Fruit fly (Drosophila melanogaster) whole organism, embryonic: ENCODE measurements around the gene CG42759.

ENCODE experiments used
- CG10462 ChIP-seq: fragments of 200-800 bp; sonication (Bioruptor generic); optimal IDR thresholded peaks from 2 replicates; lab custom pipeline; 2016; ENCODE audit warnings: missing biosample characterization, missing genetic modification characterization
- CG11504 ChIP-seq: fragments of 200-800 bp; sonication (Bioruptor generic); optimal IDR thresholded peaks from 3 replicates; lab custom pipeline; 2019; ENCODE audit warnings: missing biosample characterization, mild to moderate bottlenecking, missing genetic modification characterization, moderate library complexity
- CG12155 ChIP-seq: fragments of 200-800 bp; sonication (Bioruptor generic); optimal IDR thresholded peaks from 3 replicates; lab custom pipeline; 2016; ENCODE audit warnings: missing biosample characterization, missing genetic modification characterization
- CG12219 ChIP-seq: fragments of 200-800 bp; sonication (Bioruptor generic); optimal IDR thresholded peaks from 3 replicates; lab custom pipeline; 2018; ENCODE audit warnings: missing biosample characterization, mild to moderate bottlenecking, missing genetic modification characterization
- CG1233 ChIP-seq: fragments of 200-800 bp; sonication (Bioruptor generic); optimal IDR thresholded peaks from 4 replicates; lab custom pipeline; 2018; ENCODE audit warnings: missing biosample characterization, mild to moderate bottlenecking, missing genetic modification characterization
- CG12391 ChIP-seq: fragments of 200-800 bp; sonication (Bioruptor generic); optimal IDR thresholded peaks from 3 replicates; lab custom pipeline; 2018; ENCODE audit warnings: missing biosample characterization, mild to moderate bottlenecking, missing genetic modification characterization, moderate library complexity
- CG13123 ChIP-seq: fragments of 200-800 bp; sonication (Bioruptor generic); optimal IDR thresholded peaks from 2 replicates; lab custom pipeline; 2016; ENCODE audit warnings: missing biosample characterization, missing genetic modification characterization
- CG13296 ChIP-seq: fragments of 200-800 bp; sonication (Bioruptor generic); optimal IDR thresholded peaks from 3 replicates; lab custom pipeline; 2018; ENCODE audit warnings: missing biosample characterization, mild to moderate bottlenecking, missing genetic modification characterization
- CG14710 ChIP-seq: fragments of 200-800 bp; sonication (Bioruptor generic); optimal IDR thresholded peaks from 3 replicates; lab custom pipeline; 2019; ENCODE audit warnings: missing biosample characterization, mild to moderate bottlenecking, missing genetic modification characterization, moderate library complexity
- CG17361 ChIP-seq: fragments of 200-800 bp; sonication (Bioruptor generic); IDR thresholded peaks from 3 replicates; pipeline ENCODE4 v1.3.6; 2022; ENCODE audit warnings: missing biosample characterization, missing genetic modification characterization
- CG17612 ChIP-seq: fragments of 200-800 bp; sonication (Bioruptor generic); IDR thresholded peaks from 2 replicates; pipeline ENCODE4 v1.3.6; 2022; ENCODE audit warnings: missing biosample characterization, missing genetic modification characterization
- CG17802 ChIP-seq: fragments of 200-800 bp; sonication (Bioruptor generic); optimal IDR thresholded peaks from 2 replicates; lab custom pipeline; 2018; ENCODE audit warnings: missing biosample characterization, mild to moderate bottlenecking, missing genetic modification characterization, moderate library complexity
- CG17912 ChIP-seq: fragments of 200-800 bp; sonication (Bioruptor generic); optimal IDR thresholded peaks from 2 replicates; lab custom pipeline; 2018; ENCODE audit warnings: missing biosample characterization, mild to moderate bottlenecking, missing genetic modification characterization
- CG2120 ChIP-seq: fragments of 200-800 bp; sonication (Bioruptor generic); optimal IDR thresholded peaks from 3 replicates; lab custom pipeline; 2016; ENCODE audit warnings: missing biosample characterization, missing genetic modification characterization
- CG2712 ChIP-seq: fragments of 200-800 bp; optimal IDR thresholded peaks from 3 replicates; lab custom pipeline; 2019; ENCODE audit warnings: missing biosample characterization, mild to moderate bottlenecking, missing genetic modification characterization, moderate library complexity
- CG30403 ChIP-seq: fragments of 200-800 bp; sonication (Bioruptor generic); optimal IDR thresholded peaks from 3 replicates; lab custom pipeline; 2016; ENCODE audit warnings: missing biosample characterization, missing genetic modification characterization
- CG4617 ChIP-seq: fragments of 200-800 bp; sonication (Bioruptor generic); optimal IDR thresholded peaks from 3 replicates; lab custom pipeline; 2016; ENCODE audit warnings: missing biosample characterization, missing genetic modification characterization, borderline replicate concordance
- CG6813 ChIP-seq: fragments of 200-800 bp; sonication (Bioruptor generic); optimal IDR thresholded peaks from 2 replicates; lab custom pipeline; 2017; ENCODE audit warnings: missing biosample characterization, missing genetic modification characterization, mild to moderate bottlenecking, moderate library complexity, missing genetic modification reagents
- CkIIα-i1 ChIP-seq: fragments of 200-800 bp; sonication (Bioruptor generic); IDR thresholded peaks from 2 replicates; pipeline ENCODE4 v1.3.6; 2022; ENCODE audit warnings: missing biosample characterization, missing genetic modification characterization
- Ets97D ChIP-seq: fragments of 200-800 bp; sonication (Bioruptor generic); optimal IDR thresholded peaks from 3 replicates; lab custom pipeline; 2016; ENCODE audit warnings: missing biosample characterization, missing genetic modification characterization
- Hr51 ChIP-seq, 2 experiments: fragments of 200-800 bp; sonication (Bioruptor generic); optimal IDR thresholded peaks; 2 replicates in 1 of 2; 3 replicates in 1 of 2; lab custom pipeline; 2016 to 2018; ENCODE audit warnings: missing biosample characterization in 2 of 2, missing genetic modification characterization in 2 of 2, mild to moderate bottlenecking in 1 of 2, moderate library complexity in 1 of 2
- Meics ChIP-seq: fragments of 200-800 bp; sonication (Bioruptor generic); optimal IDR thresholded peaks from 2 replicates; lab custom pipeline; 2017; ENCODE audit warnings: missing biosample characterization, mild to moderate bottlenecking, missing genetic modification characterization
- Neu2 ChIP-seq: fragments of 200-800 bp; sonication (Bioruptor generic); optimal IDR thresholded peaks from 3 replicates; lab custom pipeline; 2016; ENCODE audit warnings: missing biosample characterization, missing genetic modification characterization, borderline replicate concordance
- NfI ChIP-seq: fragments of 200-800 bp; sonication (Bioruptor generic); optimal IDR thresholded peaks from 3 replicates; lab custom pipeline; 2018; ENCODE audit warnings: missing biosample characterization, mild to moderate bottlenecking, missing genetic modification characterization, moderate library complexity
- Poxn ChIP-seq: fragments of 200-800 bp; sonication (Bioruptor generic); IDR thresholded peaks from 2 replicates; pipeline ENCODE4 v1.3.6; 2022; ENCODE audit warnings: missing biosample characterization, missing genetic modification characterization
- Sox100B ChIP-seq: fragments of 200-800 bp; sonication (Bioruptor generic); optimal IDR thresholded peaks from 3 replicates; lab custom pipeline; 2018; ENCODE audit warnings: missing biosample characterization, mild to moderate bottlenecking, missing genetic modification characterization
- Sox102F ChIP-seq: fragments of 200-800 bp; sonication (Bioruptor generic); optimal IDR thresholded peaks from 2 replicates; lab custom pipeline; 2018; ENCODE audit warnings: missing biosample characterization, mild to moderate bottlenecking, missing genetic modification characterization, moderate library complexity
- TFAM ChIP-seq: fragments of 200-800 bp; sonication (Bioruptor generic); optimal IDR thresholded peaks from 2 replicates; lab custom pipeline; 2017; ENCODE audit warnings: missing biosample characterization, missing genetic modification characterization, inconsistent platforms
- Xbp1 ChIP-seq: fragments of 200-800 bp; sonication (Bioruptor generic); optimal IDR thresholded peaks from 3 replicates; lab custom pipeline; 2016; ENCODE audit warnings: missing biosample characterization, mild to moderate bottlenecking, missing genetic modification characterization
- bcd ChIP-seq: fragments of 200-800 bp; sonication (Bioruptor generic); optimal IDR thresholded peaks from 2 replicates; lab custom pipeline; 2017; ENCODE audit warnings: missing biosample characterization, mild to moderate bottlenecking, missing genetic modification characterization
- disco-r ChIP-seq: fragments of 200-800 bp; sonication (Bioruptor generic); optimal IDR thresholded peaks from 2 replicates; lab custom pipeline; 2016; ENCODE audit warnings: missing biosample characterization, missing genetic modification characterization
- dysf ChIP-seq: fragments of 200-800 bp; sonication (Bioruptor generic); IDR thresholded peaks from 3 replicates; pipeline ENCODE4 v1.3.6; 2022; ENCODE audit warnings: missing biosample characterization, missing genetic modification characterization
- esg ChIP-seq: fragments of 200-800 bp; sonication (Bioruptor generic); conservative IDR thresholded peaks from 2 replicates; pipeline ENCODE4 v1.3.6; 2022; ENCODE audit warnings: missing biosample characterization, missing genetic modification characterization
- eyg ChIP-seq: fragments of 200-800 bp; sonication (Bioruptor generic); optimal IDR thresholded peaks from 3 replicates; lab custom pipeline; 2016; ENCODE audit warnings: missing biosample characterization, missing genetic modification characterization
- fd96Cb ChIP-seq: fragments of 200-800 bp; sonication (Bioruptor generic); optimal IDR thresholded peaks from 2 replicates; lab custom pipeline; 2018; ENCODE audit warnings: missing biosample characterization, mild to moderate bottlenecking, missing genetic modification characterization, moderate library complexity
- grau ChIP-seq: fragments of 200-800 bp; optimal IDR thresholded peaks from 3 replicates; lab custom pipeline; 2019; ENCODE audit warnings: missing biosample characterization, mild to moderate bottlenecking, missing genetic modification characterization, moderate library complexity
- hb ChIP-seq: fragments of 200-800 bp; sonication (Bioruptor generic); IDR thresholded peaks from 3 replicates; pipeline ENCODE4 v1.3.6; 2022; ENCODE audit warnings: missing biosample characterization, missing genetic modification characterization; ENCODE audit not compliant: partially characterized antibody
- lmd ChIP-seq: fragments of 200-800 bp; sonication (Bioruptor generic); IDR thresholded peaks from 2 replicates; pipeline ENCODE4 v1.3.6; 2022; ENCODE audit warnings: missing biosample characterization, missing genetic modification characterization
- lola ChIP-seq, 3 experiments: fragments of >200 bp in 2 of 3; fragments of 200-800 bp in 1 of 3; sonication (Bioruptor generic) in 1 of 3; optimal IDR thresholded peaks; 2 replicates each; lab custom pipeline; 2017 to 2019; ENCODE audit warnings: missing biosample characterization in 3 of 3, missing genetic modification characterization in 3 of 3, mild to moderate bottlenecking in 1 of 3, moderate library complexity in 1 of 3
- nmo ChIP-seq: fragments of 200-800 bp; sonication (Bioruptor generic); optimal IDR thresholded peaks from 2 replicates; lab custom pipeline; 2018; ENCODE audit warnings: missing biosample characterization, mild to moderate bottlenecking, missing genetic modification characterization, moderate library complexity
- phol ChIP-seq: fragments of 200-800 bp; sonication (Bioruptor generic); optimal IDR thresholded peaks from 3 replicates; lab custom pipeline; 2018; ENCODE audit warnings: missing biosample characterization, mild to moderate bottlenecking, missing genetic modification characterization, moderate library complexity
- pnt ChIP-seq: fragments of 200-800 bp; sonication (Bioruptor generic); optimal IDR thresholded peaks from 3 replicates; lab custom pipeline; 2016; ENCODE audit warnings: missing biosample characterization, missing genetic modification characterization
- prd ChIP-seq, 3 experiments: fragments of >200 bp in 2 of 3; fragments of 200-800 bp in 1 of 3; sonication (Bioruptor generic) in 1 of 3; optimal IDR thresholded peaks in 2 of 3; IDR thresholded peaks in 1 of 3; 2 replicates in 2 of 3; 3 replicates in 1 of 3; pipeline versions ENCODE4 v1.3.6 to Lab custom; 2017 to 2022; ENCODE audit warnings: missing biosample characterization in 1 of 3, missing genetic modification characterization in 1 of 3
- ranshi ChIP-seq: fragments of 200-800 bp; sonication (Bioruptor generic); IDR thresholded peaks from 2 replicates; pipeline ENCODE4 v1.3.6; 2022; ENCODE audit warnings: missing biosample characterization, missing genetic modification characterization
- repo ChIP-seq: fragments of 200-800 bp; sonication (Bioruptor generic); optimal IDR thresholded peaks from 2 replicates; lab custom pipeline; 2016; ENCODE audit warnings: missing biosample characterization, missing genetic modification characterization
- slbo ChIP-seq: fragments of 200-800 bp; sonication (Bioruptor generic); IDR thresholded peaks from 2 replicates; pipeline ENCODE4 v1.3.6; 2022; ENCODE audit warnings: missing biosample characterization, missing genetic modification characterization
- sna ChIP-seq: fragments of 200-800 bp; sonication (Bioruptor generic); IDR thresholded peaks from 2 replicates; pipeline ENCODE4 v1.3.6; 2022; ENCODE audit warnings: missing biosample characterization, missing genetic modification characterization; ENCODE audit not compliant: partially characterized antibody
- vvl ChIP-seq: fragments of 200-800 bp; sonication (Bioruptor generic); IDR thresholded peaks from 2 replicates; pipeline ENCODE4 v1.3.6; 2022; ENCODE audit warnings: missing biosample characterization, missing genetic modification characterization

The CG42759 gene

dm6 chr3R:10190084-10190782, 47.4 kb downstream of the CG42759 start, which contains the start of gene Syn (continued):
- TF ChIP-seq hb (no peak), nmo (peak; percentile 26), Meics (GFP tag; lab: Kevin White, UChicago) (peak; percentile 32), CG17612 (GFP tag; lab: Robert Waterston, UW) (no peak), vvl (GFP tag; lab: Robert Waterston, UW) (0 out of 2 replicates have a peak, but pooled peaks have one; percentile 19), dysf (GFP tag; lab: Robert Waterston, UW) (peak; percentile 18; the same call in 1 of the 3 replicates), slbo (GFP tag; lab: Robert Waterston, UW) (peak; percentile 40; the same call in 1 of the 2 replicates), lmd (GFP tag; lab: Robert Waterston, UW) (no peak), lola (GFP tag; optimal IDR thresholded peaks at IDR 0.05; lab: Kevin White, UChicago) (no peak), bcd (no peak), CG2120 (GFP tag; lab: Kevin White, UChicago) (peak; percentile 28), CG6813 (GFP tag; lab: Kevin White, UChicago) (no peak), Ets97D (GFP tag; lab: Kevin White, UChicago) (no peak), CG10462 (GFP tag; lab: Kevin White, UChicago) (no peak), CG2712 (tag; lab: Kevin White, UChicago) (peak; percentile 24), fd96Cb (peak; percentile 3), Sox100B (GFP tag; lab: Kevin White, UChicago) (peak; percentile 24), Hr51 (GFP tag; optimal IDR thresholded peaks at IDR 0.05; lab: Kevin White, UChicago) (peak in 1 of 2 experiments; percentile 62), CG30403 (GFP tag; lab: Kevin White, UChicago) (peak; percentile 26), Poxn (GFP tag; lab: Robert Waterston, UW) (no peak), Xbp1 (GFP tag; lab: Kevin White, UChicago) (peak; percentile 10), CG17912 (GFP tag; lab: Kevin White, UChicago) (no peak), Neu2 (no peak), CG17361 (GFP tag; lab: Robert Waterston, UW) (peak; percentile 33; the same call in 1 of the 3 replicates), CkIIα-i1 (GFP tag; lab: Robert Waterston, UW) (no peak), NfI (no peak), eyg (GFP tag; lab: Kevin White, UChicago) (no peak), repo (no peak), phol (tag; lab: Kevin White, UChicago) (no peak), CG11504 (tag; lab: Kevin White, UChicago) (peak; percentile 40), CG1233 (GFP tag; lab: Kevin White, UChicago) (no peak), pnt (GFP tag; lab: Kevin White, UChicago) (no peak), sna (no peak), CG13296 (peak; percentile 22), CG17802 (tag; lab: Kevin White, UChicago) (no peak), TFAM (GFP tag; lab: Kevin White, UChicago) (no peak), CG12219 (GFP tag; lab: Kevin White, UChicago) (no peak), ranshi (no peak), disco-r (no peak), CG12391 (tag; lab: Kevin White, UChicago) (peak; percentile 23), prd (optimal IDR thresholded peaks at IDR 0.05; lab: Kevin White, UChicago) (no peak), prd (GFP tag; IDR thresholded peaks at IDR 0.05; lab: Robert Waterston, UW) (no peak), CG12155 (no peak), esg (GFP tag; lab: Robert Waterston, UW) (no peak), grau (tag; lab: Kevin White, UChicago) (peak; percentile 31), CG14710 (tag; lab: Kevin White, UChicago) (no peak), CG4617 (GFP tag; lab: Kevin White, UChicago) (no peak), CG13123 (GFP tag; lab: Kevin White, UChicago) (no peak), Sox102F (GFP tag; lab: Kevin White, UChicago) (peak; percentile 42)
